Worm (Caenorhabditis elegans) whole organism, L4 larva: ENCODE results near the gene fbxb-55.
A peak's percentile ranks its signal among the peaks of the same experiment; 100 is the strongest.

Experiments
- D1046.2 ChIP-seq: fragments of 200-800 bp; sonication (Bioruptor generic); IDR thresholded peaks from 2 replicates; pipeline ENCODE4 v1.3.6; 2022; ENCODE audit warnings: missing genetic modification characterization, missing compliant biosample characterization
- F10B5.3 ChIP-seq: sonication (generic microtip); optimal IDR thresholded peaks from 2 replicates; lab custom pipeline; 2016; ENCODE audit warnings: mild to moderate bottlenecking, missing genetic modification characterization, missing compliant biosample characterization
- F49E8.2 ChIP-seq: sonication (generic microtip); optimal IDR thresholded peaks from 2 replicates; lab custom pipeline; 2016; ENCODE audit warnings: missing compliant biosample characterization, mild to moderate bottlenecking, missing genetic modification characterization, borderline replicate concordance
- T26A8.4 ChIP-seq: fragments of 200-800 bp; sonication (Bioruptor generic); IDR thresholded peaks from 2 replicates; pipeline ENCODE4 v1.3.6; 2022; ENCODE audit warnings: missing genetic modification characterization, missing compliant biosample characterization
- Y105C5A.15 ChIP-seq: fragments of 200-800 bp; sonication (Bioruptor generic); IDR thresholded peaks from 2 replicates; pipeline ENCODE4 v1.3.6; 2022; ENCODE audit warnings: missing genetic modification characterization, missing compliant biosample characterization
- Y48G9A.11 ChIP-seq: fragments of 200-800 bp; sonication (Bioruptor generic); IDR thresholded peaks from 2 replicates; pipeline ENCODE4 v1.3.6; 2022; ENCODE audit warnings: missing genetic modification reagents, missing genetic modification characterization, missing compliant biosample characterization
- aha-1 ChIP-seq: fragments of 150-350 bp; peaks from one replicate; lab custom pipeline; 2014; ENCODE audit warnings: missing biosample characterization, missing genetic modification characterization
- aly-2 ChIP-seq: sonication (generic microtip); optimal IDR thresholded peaks from 2 replicates; lab custom pipeline; 2018; ENCODE audit warnings: missing biosample characterization, missing genetic modification characterization
- ama-1 ChIP-seq: fragments of 150-350 bp; optimal IDR thresholded peaks from 2 replicates; lab custom pipeline; 2014; ENCODE audit warnings: inconsistent platforms, mixed read lengths
- ceh-82 ChIP-seq: sonication (generic microtip); optimal IDR thresholded peaks from 2 replicates; lab custom pipeline; 2017; ENCODE audit warnings: missing biosample characterization, missing genetic modification characterization
- ces-1 ChIP-seq: fragments of 150-350 bp; sonication (generic microtip); optimal IDR thresholded peaks from 4 replicates; lab custom pipeline; 2014; ENCODE audit warnings: missing biosample characterization, missing genetic modification reagents, missing genetic modification characterization
- daf-8 ChIP-seq: fragments of 200-800 bp; sonication (Bioruptor generic); IDR thresholded peaks from 2 replicates; pipeline ENCODE4 v1.3.6; 2022; ENCODE audit warnings: missing genetic modification characterization, missing compliant biosample characterization
- dmd-6 ChIP-seq: fragments of 200-800 bp; sonication (Bioruptor generic); IDR thresholded peaks from 2 replicates; pipeline ENCODE4 v1.3.6; 2022; ENCODE audit warnings: missing genetic modification reagents, missing genetic modification characterization, missing compliant biosample characterization
- dmd-8 ChIP-seq: fragments of 200-800 bp; sonication (Bioruptor generic); IDR thresholded peaks from 2 replicates; pipeline ENCODE4 v1.3.6; 2022; ENCODE audit warnings: missing genetic modification characterization, missing compliant biosample characterization
- fos-1 ChIP-seq: fragments of 150-350 bp; optimal IDR thresholded peaks from 2 replicates; lab custom pipeline; 2014; ENCODE audit warnings: missing biosample characterization, missing genetic modification characterization
- gei-8 ChIP-seq: fragments of 200-800 bp; sonication (Bioruptor generic); optimal IDR thresholded peaks from 2 replicates; lab custom pipeline; 2018; ENCODE audit warnings: mild to moderate bottlenecking, missing genetic modification characterization, missing compliant biosample characterization
- hif-1 ChIP-seq, 2 experiments: sonication (generic microtip); optimal IDR thresholded peaks; 2 replicates each; lab custom pipeline; 2016 to 2017; ENCODE audit warnings: missing compliant biosample characterization in 2 of 2, missing genetic modification characterization in 2 of 2, missing genetic modification reagents in 2 of 2, missing genotype in 2 of 2, mild to moderate bottlenecking in 1 of 2
- hlh-11 ChIP-seq: fragments of 200-800 bp; sonication (Bioruptor generic); optimal IDR thresholded peaks from 2 replicates; lab custom pipeline; 2018; ENCODE audit warnings: mild to moderate bottlenecking, missing genetic modification characterization, missing compliant biosample characterization
- hmg-1.1 ChIP-seq: fragments of 200-800 bp; sonication (Bioruptor generic); IDR thresholded peaks from 2 replicates; pipeline ENCODE4 v1.3.6; 2022; ENCODE audit warnings: missing genetic modification reagents, missing genetic modification characterization, missing compliant biosample characterization
- jun-1 ChIP-seq: fragments of 150-350 bp; optimal IDR thresholded peaks from 2 replicates; lab custom pipeline; 2014; ENCODE audit warnings: missing biosample characterization, missing genetic modification reagents, missing genetic modification characterization
- lim-7 ChIP-seq: fragments of 200-800 bp; sonication (Bioruptor generic); IDR thresholded peaks from 2 replicates; pipeline ENCODE4 v1.3.6; 2022; ENCODE audit warnings: missing genetic modification characterization, missing compliant biosample characterization
- lin-13 ChIP-seq: fragments of 150-350 bp; optimal IDR thresholded peaks from 2 replicates; lab custom pipeline; 2014; ENCODE audit warnings: missing biosample characterization, missing genetic modification reagents, missing genetic modification characterization
- lin-38 ChIP-seq: fragments of 200-800 bp; sonication (Bioruptor generic); IDR thresholded peaks from 2 replicates; pipeline ENCODE4 v1.3.6; 2022; ENCODE audit warnings: missing genetic modification reagents, missing genetic modification characterization, missing compliant biosample characterization
- lir-3 ChIP-seq: sonication (generic microtip); optimal IDR thresholded peaks from 2 replicates; lab custom pipeline; 2016; ENCODE audit warnings: mild to moderate bottlenecking, missing genetic modification characterization, missing compliant biosample characterization
- lsy-2 ChIP-seq, 2 experiments: fragments of 150-350 bp in 1 of 2; sonication (generic microtip) in 1 of 2; optimal IDR thresholded peaks; 2 replicates each; lab custom pipeline; 2014 to 2017; ENCODE audit warnings: missing biosample characterization in 2 of 2, missing genetic modification characterization in 2 of 2
- mdt-29 ChIP-seq: fragments of 200-800 bp; sonication (Bioruptor generic); IDR thresholded peaks from 2 replicates; pipeline ENCODE4 v1.3.6; 2022; ENCODE audit warnings: missing genetic modification reagents, missing genetic modification characterization, missing compliant biosample characterization
- mes-2 ChIP-seq: sonication (generic microtip); optimal IDR thresholded peaks from 2 replicates; lab custom pipeline; 2016; ENCODE audit warnings: missing genotype, mild to moderate bottlenecking, missing genetic modification characterization, missing compliant biosample characterization; ENCODE audit not compliant: poor library complexity, severe bottlenecking
- mxl-3 ChIP-seq: fragments of 200-800 bp; sonication (Bioruptor generic); optimal IDR thresholded peaks from 2 replicates; lab custom pipeline; 2018; ENCODE audit warnings: mild to moderate bottlenecking, missing genetic modification characterization, missing compliant biosample characterization
- nhr-28 ChIP-seq: fragments of 150-350 bp; optimal IDR thresholded peaks from 2 replicates; lab custom pipeline; 2014; ENCODE audit warnings: missing biosample characterization, missing genetic modification characterization
- nhr-42 ChIP-seq: fragments of 200-800 bp; sonication (Bioruptor generic); IDR thresholded peaks from 2 replicates; pipeline ENCODE4 v1.3.6; 2022; ENCODE audit warnings: missing genetic modification characterization, missing compliant biosample characterization
- nhr-48 ChIP-seq: sonication (generic microtip); optimal IDR thresholded peaks from 2 replicates; lab custom pipeline; 2016; ENCODE audit warnings: mild to moderate bottlenecking, missing genetic modification characterization, missing compliant biosample characterization
- nhr-76 ChIP-seq: fragments of 150-350 bp; optimal IDR thresholded peaks from 2 replicates; lab custom pipeline; 2014; ENCODE audit warnings: missing biosample characterization, missing genetic modification characterization
- nhr-77 ChIP-seq: fragments of 150-350 bp; optimal IDR thresholded peaks from 2 replicates; lab custom pipeline; 2014; ENCODE audit warnings: missing biosample characterization, missing genetic modification characterization
- pha-4 ChIP-seq, 2 experiments: fragments of 150-350 bp in 1 of 2; fragments of 200-800 bp in 1 of 2; sonication (Bioruptor generic) in 1 of 2; IDR thresholded peaks in 1 of 2; optimal IDR thresholded peaks in 1 of 2; 2 replicates each; pipeline versions ENCODE4 v1.3.6 to Lab custom; 2014 to 2022; ENCODE audit warnings: missing genetic modification characterization in 2 of 2, missing genetic modification reagents in 2 of 2, missing biosample characterization in 1 of 2, missing compliant biosample characterization in 1 of 2
- pqm-1 ChIP-seq: sonication (generic microtip); optimal IDR thresholded peaks from 2 replicates; lab custom pipeline; 2017; ENCODE audit warnings: missing biosample characterization, missing genetic modification characterization
- rbr-2 ChIP-seq: sonication (generic microtip); optimal IDR thresholded peaks from 2 replicates; lab custom pipeline; 2016; ENCODE audit warnings: missing genotype, missing genetic modification characterization, missing compliant biosample characterization
- sdz-12 ChIP-seq: fragments of 200-800 bp; sonication (Bioruptor generic); optimal IDR thresholded peaks from 2 replicates; lab custom pipeline; 2018; ENCODE audit warnings: mild to moderate bottlenecking, missing genetic modification characterization, missing compliant biosample characterization
- set-16 ChIP-seq: fragments of 200-800 bp; sonication (Bioruptor generic); IDR thresholded peaks from 2 replicates; pipeline ENCODE4 v1.3.6; 2022; ENCODE audit warnings: missing genetic modification reagents, missing genetic modification characterization, missing compliant biosample characterization
- skn-1 ChIP-seq: fragments of 150-350 bp; optimal IDR thresholded peaks from 2 replicates; lab custom pipeline; 2014; ENCODE audit warnings: missing biosample characterization, missing genetic modification characterization
- snpc-1.2 ChIP-seq: fragments of 200-800 bp; sonication (Bioruptor generic); IDR thresholded peaks from 2 replicates; pipeline ENCODE4 v1.3.6; 2022; ENCODE audit warnings: missing genetic modification reagents, missing genetic modification characterization, missing compliant biosample characterization
- tra-1 ChIP-seq: fragments of 200-800 bp; sonication (Bioruptor generic); IDR thresholded peaks from 2 replicates; pipeline ENCODE4 v1.3.6; 2022; ENCODE audit warnings: missing genetic modification reagents, missing genetic modification characterization, missing compliant biosample characterization
- unc-130 ChIP-seq: sonication (generic microtip); optimal IDR thresholded peaks from 2 replicates; lab custom pipeline; 2016; ENCODE audit warnings: missing genetic modification reagents, missing genetic modification characterization, missing compliant biosample characterization
- unc-62 ChIP-seq, 3 experiments: fragments of 150-350 bp in 1 of 3; sonication (generic microtip); optimal IDR thresholded peaks in 2 of 3; peaks in 1 of 3; 1 replicate in 1 of 3; 2 replicates in 2 of 3; lab custom pipeline; 2014 to 2017; ENCODE audit warnings: missing biosample characterization in 3 of 3, missing genetic modification characterization in 3 of 3, missing genetic modification reagents in 3 of 3, missing genotype in 1 of 3
- zfp-2 ChIP-seq: sonication (generic microtip); optimal IDR thresholded peaks from 2 replicates; lab custom pipeline; 2016; ENCODE audit warnings: mild to moderate bottlenecking, missing genetic modification characterization, missing compliant biosample characterization
- zip-2 ChIP-seq: fragments of 150-350 bp; optimal IDR thresholded peaks from 2 replicates; lab custom pipeline; 2014; ENCODE audit warnings: missing biosample characterization, missing genetic modification characterization
- ztf-7 ChIP-seq: fragments of 150-350 bp; optimal IDR thresholded peaks from 2 replicates; lab custom pipeline; 2014; ENCODE audit warnings: missing biosample characterization, missing genetic modification characterization

Gene fbxb-55

ce11 chrIV:4019836-4020235, 48.7 kb upstream of the fbxb-55 start (continued):
- no peak for TF ChIP-seq pha-4 (GFP tag; IDR thresholded peaks at IDR 0.05; lab: Robert Waterston, UW)
- TF ChIP-seq pha-4 (tag; optimal IDR thresholded peaks at IDR 0.05; lab: Kevin White, UChicago): peak; percentile 77
- TF ChIP-seq rbr-2 (tag; lab: Kevin White, UChicago): peak; percentile 83
- peak; percentile 99 for TF ChIP-seq aha-1
- TF ChIP-seq ama-1 (lab: Kevin White, UChicago): peak; percentile 9

- TF ChIP-seq nhr-28 (tag; lab: Kevin White, UChicago) (peak; percentile 71), lim-7 (GFP tag; lab: Robert Waterston, UW) (no peak), mdt-29 (GFP tag; lab: Robert Waterston, UW) (no peak), T26A8.4 (GFP tag; lab: Robert Waterston, UW) (no peak), ceh-82 (tag; lab: Kevin White, UChicago) (no peak), lin-13 (no peak), lsy-2 (tag; optimal IDR thresholded peaks at IDR 0.05; lab: Kevin White, UChicago) (no peak), fos-1 (no peak), daf-8 (GFP tag; lab: Robert Waterston, UW) (no peak), gei-8 (GFP tag; lab: Kevin White, UChicago) (no peak), jun-1 (tag; lab: Kevin White, UChicago) (no peak), tra-1 (GFP tag; lab: Robert Waterston, UW) (no peak), sdz-12 (GFP tag; lab: Kevin White, UChicago) (no peak), set-16 (GFP tag; lab: Robert Waterston, UW) (no peak), hlh-11 (tag; lab: Kevin White, UChicago) (peak; percentile 33), ztf-7 (tag; lab: Kevin White, UChicago) (no peak), hif-1 (tag; optimal IDR thresholded peaks at IDR 0.05; lab: Kevin White, UChicago) (peak in 1 of 2 experiments; percentile 68), snpc-1.2 (GFP tag; lab: Robert Waterston, UW) (no peak), aha-1 (peak; percentile 50), hmg-1.1 (GFP tag; lab: Robert Waterston, UW) (no peak), mxl-3 (no peak), pha-4 (GFP tag; IDR thresholded peaks at IDR 0.05; lab: Robert Waterston, UW) (no peak), pha-4 (tag; optimal IDR thresholded peaks at IDR 0.05; lab: Kevin White, UChicago) (peak; percentile 76), lin-38 (GFP tag; lab: Robert Waterston, UW) (no peak), ces-1 (GFP tag; lab: Kevin White, UChicago) (no peak), nhr-77 (peak; percentile 24), zfp-2 (tag; lab: Kevin White, UChicago) (no peak), Y48G9A.11 (GFP tag; lab: Robert Waterston, UW) (no peak), pqm-1 (tag; lab: Kevin White, UChicago) (peak; percentile 31), mes-2 (tag; lab: Kevin White, UChicago) (peak; percentile 11), dmd-8 (no peak), dmd-6 (GFP tag; lab: Robert Waterston, UW) (peak; percentile 44), nhr-48 (tag; lab: Kevin White, UChicago) (no peak), unc-130 (no peak), zip-2 (tag; lab: Kevin White, UChicago) (no peak), nhr-42 (no peak), F49E8.2 (tag; lab: Kevin White, UChicago) (no peak), nhr-76 (tag; lab: Kevin White, UChicago) (no peak), D1046.2 (no peak), lir-3 (tag; lab: Kevin White, UChicago) (no peak), skn-1 (tag; lab: Kevin White, UChicago) (no peak), aly-2 (no peak), Y105C5A.15 (GFP tag; lab: Robert Waterston, UW) (no peak), F10B5.3 (tag; lab: Kevin White, UChicago) (no peak), unc-62 (GFP tag; optimal IDR thresholded peaks at IDR 0.05 in 1 of 2; lab: Kevin White, UChicago) (peak in 1 of 2 experiments; percentile 81), unc-62 (tag; optimal IDR thresholded peaks at IDR 0.05; lab: Kevin White, UChicago) (no peak)
These were observed 46.5 kb upstream of the fbxb-55 start for ce11 chrIV:4021847-4022780.
